Worm (Caenorhabditis elegans) whole organism, early embryonic: ENCODE results near the gene C08A9.10.

Experiments used
- B0310.2 ChIP-seq: sonication (generic microtip); optimal IDR thresholded peaks from 2 replicates; lab custom pipeline; 2016; ENCODE audit warnings: mild to moderate bottlenecking, missing genetic modification characterization, missing compliant biosample characterization
- F13C5.2 ChIP-seq: sonication (generic microtip); optimal IDR thresholded peaks from 2 replicates; lab custom pipeline; 2017; ENCODE audit warnings: mild to moderate bottlenecking, missing genetic modification characterization, inconsistent platforms, missing compliant biosample characterization
- aly-1 ChIP-seq: sonication (generic microtip); optimal IDR thresholded peaks from 2 replicates; lab custom pipeline; 2016; ENCODE audit warnings: missing genetic modification characterization, missing compliant biosample characterization
- ama-1 ChIP-seq: fragments of 150-350 bp; optimal IDR thresholded peaks from 2 replicates; lab custom pipeline; 2014
- ceh-13 ChIP-seq: fragments of 200-800 bp; sonication (Bioruptor generic); optimal IDR thresholded peaks from 2 replicates; lab custom pipeline; 2018; ENCODE audit warnings: mild to moderate bottlenecking, missing genetic modification characterization, missing compliant biosample characterization
- ets-7 ChIP-seq: sonication (generic microtip); optimal IDR thresholded peaks from 2 replicates; lab custom pipeline; 2016; ENCODE audit warnings: missing genotype, missing genetic modification characterization, missing compliant biosample characterization
- flt-1 ChIP-seq: fragments of 200-800 bp; sonication (Bioruptor generic); IDR thresholded peaks from 2 replicates; pipeline ENCODE4 v1.3.6; 2022; ENCODE audit warnings: missing genetic modification characterization, missing compliant biosample characterization
- hmbx-1 ChIP-seq: sonication (generic microtip); optimal IDR thresholded peaks from 2 replicates; lab custom pipeline; 2016; ENCODE audit warnings: mild to moderate bottlenecking, missing genetic modification characterization, missing compliant biosample characterization
- hmg-4 ChIP-seq: fragments of 200-800 bp; sonication (Bioruptor generic); optimal IDR thresholded peaks from 2 replicates; lab custom pipeline; 2018; ENCODE audit warnings: mild to moderate bottlenecking, missing genetic modification characterization, missing compliant biosample characterization
- hnd-1 ChIP-seq: sonication (generic microtip); optimal IDR thresholded peaks from 2 replicates; lab custom pipeline; 2016; ENCODE audit warnings: missing genetic modification characterization, missing compliant biosample characterization
- scrt-1 ChIP-seq: fragments of 200-800 bp; sonication (Bioruptor generic); IDR thresholded peaks from 2 replicates; pipeline ENCODE4 v1.3.6; 2022; ENCODE audit warnings: missing genetic modification characterization, missing compliant biosample characterization
- tbx-11 ChIP-seq: fragments of 200-800 bp; sonication (Bioruptor generic); IDR thresholded peaks from 2 replicates; pipeline ENCODE4 v1.3.6; 2022; ENCODE audit warnings: missing genetic modification characterization, missing compliant biosample characterization
- tra-4 ChIP-seq: sonication (generic microtip); optimal IDR thresholded peaks from 2 replicates; lab custom pipeline; 2017; ENCODE audit warnings: missing genetic modification characterization, missing compliant biosample characterization

DNA sequence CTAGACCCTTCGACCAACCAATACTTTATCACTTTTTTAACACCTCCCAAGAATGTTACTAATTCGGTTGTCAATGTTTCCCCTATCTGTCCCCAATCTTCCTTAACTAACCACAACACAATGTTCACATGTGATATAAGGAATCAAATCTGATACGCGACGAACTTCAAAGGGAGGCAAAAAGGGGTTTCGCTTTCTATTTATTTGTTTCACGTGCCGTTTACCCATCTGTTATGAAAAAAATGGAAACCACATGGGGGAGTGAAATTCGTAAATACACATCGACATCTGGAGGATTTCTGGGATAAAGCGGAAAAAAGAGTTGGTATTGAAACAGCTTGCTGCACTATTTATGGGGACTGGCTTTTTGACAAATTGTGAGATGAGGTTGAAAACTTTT lies 18.8 kb upstream of the C08A9.10 start:
- TF ChIP-seq F13C5.2 (tag; lab: Kevin White, UChicago) (no peak), ama-1 (no peak), hmbx-1 (tag; lab: Kevin White, UChicago) (no peak), hnd-1 (no peak), scrt-1 (GFP tag; lab: Robert Waterston, UW) (no peak), ceh-13 (GFP tag; lab: Kevin White, UChicago) (no peak), aly-1 (tag; lab: Kevin White, UChicago) (no peak), tra-4 (no peak), flt-1 (no peak), hmg-4 (GFP tag; lab: Kevin White, UChicago) (no peak), ets-7 (tag; lab: Kevin White, UChicago) (no peak), B0310.2 (tag; lab: Kevin White, UChicago) (no peak), tbx-11 (GFP tag; lab: Robert Waterston, UW) (no peak)
